Worm (Caenorhabditis elegans) whole organism, young adult: ENCODE measurements around the gene end-1.

Source experiments
- athp-1 ChIP-seq: sonication (generic microtip); optimal IDR thresholded peaks from 2 replicates; lab custom pipeline; 2017; ENCODE audit warnings: mild to moderate bottlenecking, missing genetic modification characterization, missing compliant biosample characterization
- nfyb-1 ChIP-seq: fragments of 200-800 bp; sonication (Bioruptor generic); IDR thresholded peaks from 2 replicates; pipeline ENCODE4 v1.3.6; 2022; ENCODE audit warnings: missing genetic modification reagents, missing genetic modification characterization, missing compliant biosample characterization
- nhr-27 ChIP-seq: fragments of 200-800 bp; sonication (Bioruptor generic); optimal IDR thresholded peaks from 2 replicates; lab custom pipeline; 2018; ENCODE audit warnings: mild to moderate bottlenecking, missing genetic modification characterization, moderate library complexity, missing compliant biosample characterization
- tbp1 ChIP-seq: fragments of 200-800 bp; sonication (Bioruptor generic); optimal IDR thresholded peaks from 2 replicates; lab custom pipeline; 2018; ENCODE audit warnings: mild to moderate bottlenecking, missing genetic modification characterization, missing compliant biosample characterization
- unc-62 ChIP-seq: fragments of 150-350 bp; optimal IDR thresholded peaks from 2 replicates; lab custom pipeline; 2014; ENCODE audit warnings: missing biosample characterization, missing genetic modification reagents, missing genetic modification characterization

ce11 chrV:14010021-14010420, 25.1 kb downstream of the end-1 start:
- TF ChIP-seq nhr-27 (tag; lab: Kevin White, UChicago) (no peak), tbp1 (GFP tag; lab: Kevin White, UChicago) (no peak), athp-1 (tag; lab: Kevin White, UChicago) (no peak), nfyb-1 (GFP tag; lab: Robert Waterston, UW) (no peak), unc-62 (no peak)
